Fruit fly (Drosophila melanogaster) whole organism, embryonic: Measurements from ENCODE around the gene CG8097.
A peak's percentile ranks its signal among the peaks of the same experiment; 100 is the strongest.

Experiments
- Atf3 ChIP-seq: fragments of 200-800 bp; sonication (Bioruptor generic); optimal IDR thresholded peaks from 3 replicates; lab custom pipeline; 2016; ENCODE audit warnings: missing biosample characterization, missing genetic modification characterization
- Bdp1 ChIP-seq: fragments of 200-800 bp; sonication (Bioruptor generic); optimal IDR thresholded peaks from 3 replicates; lab custom pipeline; 2016; ENCODE audit warnings: missing biosample characterization, missing genetic modification characterization
- CG10147 ChIP-seq: fragments of 200-800 bp; sonication (Bioruptor generic); optimal IDR thresholded peaks from 2 replicates; lab custom pipeline; 2019; ENCODE audit warnings: missing biosample characterization, mild to moderate bottlenecking, missing genetic modification characterization, moderate library complexity
- CG11093 ChIP-seq: fragments of 200-800 bp; sonication (Bioruptor generic); IDR thresholded peaks from 3 replicates; pipeline ENCODE4 v1.3.6; 2022; ENCODE audit warnings: missing biosample characterization, missing genetic modification characterization
- CG12219 ChIP-seq: fragments of 200-800 bp; sonication (Bioruptor generic); optimal IDR thresholded peaks from 3 replicates; lab custom pipeline; 2018; ENCODE audit warnings: missing biosample characterization, mild to moderate bottlenecking, missing genetic modification characterization
- CG13287 ChIP-seq: fragments of 200-800 bp; sonication (Bioruptor generic); IDR thresholded peaks from 2 replicates; pipeline ENCODE4 v1.3.6; 2022; ENCODE audit warnings: missing biosample characterization, missing genetic modification characterization; ENCODE audit not compliant: partially characterized antibody
- CG17361 ChIP-seq: fragments of 200-800 bp; sonication (Bioruptor generic); IDR thresholded peaks from 3 replicates; pipeline ENCODE4 v1.3.6; 2022; ENCODE audit warnings: missing biosample characterization, missing genetic modification characterization
- CG18764 ChIP-seq: fragments of 200-800 bp; sonication (Bioruptor generic); optimal IDR thresholded peaks from 3 replicates; lab custom pipeline; 2016; ENCODE audit warnings: missing biosample characterization, missing genetic modification characterization
- CG4730 ChIP-seq: fragments of 200-800 bp; sonication (Bioruptor generic); IDR thresholded peaks from 2 replicates; pipeline ENCODE4 v1.3.6; 2022; ENCODE audit warnings: missing biosample characterization, missing genetic modification characterization
- CG4854 ChIP-seq: fragments of 200-800 bp; sonication (Bioruptor generic); optimal IDR thresholded peaks from 2 replicates; lab custom pipeline; 2016; ENCODE audit warnings: missing biosample characterization, missing genetic modification characterization, inconsistent platforms
- CG5180 ChIP-seq: fragments of 200-800 bp; sonication (Bioruptor generic); optimal IDR thresholded peaks from 3 replicates; lab custom pipeline; 2017; ENCODE audit warnings: missing biosample characterization, missing genetic modification characterization, mild to moderate bottlenecking, moderate library complexity, missing genetic modification reagents
- CG5953 ChIP-seq: fragments of 200-800 bp; sonication (Bioruptor generic); IDR thresholded peaks from 2 replicates; pipeline ENCODE4 v1.3.6; 2022; ENCODE audit warnings: missing biosample characterization, missing genetic modification characterization
- CG6254 ChIP-seq: fragments of 200-800 bp; sonication (Bioruptor generic); optimal IDR thresholded peaks from 3 replicates; lab custom pipeline; 2017; ENCODE audit warnings: mild to moderate bottlenecking, missing biosample characterization, missing genetic modification reagents, missing genetic modification characterization
- CG6683 ChIP-seq: fragments of 200-800 bp; sonication (Bioruptor generic); optimal IDR thresholded peaks from 2 replicates; lab custom pipeline; 2017; ENCODE audit warnings: missing biosample characterization, mild to moderate bottlenecking, missing genetic modification characterization, missing genetic modification reagents
- CG9727 ChIP-seq: fragments of 200-800 bp; sonication (Bioruptor generic); optimal IDR thresholded peaks from 3 replicates; lab custom pipeline; 2017; ENCODE audit warnings: missing biosample characterization, mild to moderate bottlenecking, missing genetic modification characterization
- Fer1 ChIP-seq: fragments of 200-800 bp; sonication (Bioruptor generic); optimal IDR thresholded peaks from 2 replicates; lab custom pipeline; 2017; ENCODE audit warnings: missing biosample characterization, mild to moderate bottlenecking, missing genetic modification characterization
- Gsc ChIP-seq: fragments of 200-800 bp; sonication (Bioruptor generic); IDR thresholded peaks from 2 replicates; pipeline ENCODE4 v1.3.6; 2022; ENCODE audit warnings: missing biosample characterization, missing genetic modification characterization
- Hey ChIP-seq: fragments of 200-800 bp; sonication (Bioruptor generic); optimal IDR thresholded peaks from 3 replicates; lab custom pipeline; 2018; ENCODE audit warnings: missing biosample characterization, mild to moderate bottlenecking, missing genetic modification characterization
- MESR4 ChIP-seq: fragments of 200-800 bp; sonication (Bioruptor generic); optimal IDR thresholded peaks from 2 replicates; lab custom pipeline; 2018; ENCODE audit warnings: missing biosample characterization, mild to moderate bottlenecking, missing genetic modification characterization, moderate library complexity
- NfI ChIP-seq: fragments of 200-800 bp; sonication (Bioruptor generic); optimal IDR thresholded peaks from 3 replicates; lab custom pipeline; 2018; ENCODE audit warnings: missing biosample characterization, mild to moderate bottlenecking, missing genetic modification characterization, moderate library complexity
- Optix ChIP-seq: fragments of 200-800 bp; sonication (Bioruptor generic); IDR thresholded peaks from 3 replicates; pipeline ENCODE4 v1.3.6; 2022; ENCODE audit warnings: missing biosample characterization, missing genetic modification characterization
- Poxn ChIP-seq: fragments of 200-800 bp; sonication (Bioruptor generic); IDR thresholded peaks from 2 replicates; pipeline ENCODE4 v1.3.6; 2022; ENCODE audit warnings: missing biosample characterization, missing genetic modification characterization
- Ravus ChIP-seq: fragments of 200-800 bp; sonication (Bioruptor generic); IDR thresholded peaks from 2 replicates; pipeline ENCODE4 v1.3.6; 2022; ENCODE audit warnings: missing biosample characterization, missing genetic modification characterization
- Sry-β ChIP-seq: fragments of 200-800 bp; sonication (Bioruptor generic); optimal IDR thresholded peaks from 2 replicates; lab custom pipeline; 2018; ENCODE audit warnings: missing biosample characterization, mild to moderate bottlenecking, missing genetic modification characterization, moderate library complexity
- Tbp ChIP-seq: fragments of >200 bp; optimal IDR thresholded peaks from 2 replicates; lab custom pipeline; 2018; ENCODE audit warnings: missing biosample characterization, missing genetic modification characterization
- Xrp1 ChIP-seq: fragments of 200-800 bp; sonication (Bioruptor generic); IDR thresholded peaks from 2 replicates; pipeline ENCODE4 v1.3.6; 2022; ENCODE audit warnings: missing biosample characterization, missing genetic modification characterization
- al ChIP-seq: fragments of 200-800 bp; sonication (Bioruptor generic); IDR thresholded peaks from 2 replicates; pipeline ENCODE4 v1.3.6; 2022; ENCODE audit warnings: missing biosample characterization, missing genetic modification characterization
- cg ChIP-seq: fragments of 200-800 bp; sonication (Bioruptor generic); optimal IDR thresholded peaks from 3 replicates; lab custom pipeline; 2019; ENCODE audit warnings: missing biosample characterization, mild to moderate bottlenecking, missing genetic modification characterization, moderate library complexity
- chif ChIP-seq, 2 experiments: fragments of 200-800 bp; sonication (Bioruptor generic); optimal IDR thresholded peaks; 3 replicates each; lab custom pipeline; 2016; ENCODE audit warnings: missing biosample characterization in 2 of 2, missing genetic modification characterization in 2 of 2
- chinmo ChIP-seq: fragments of 200-800 bp; sonication (Bioruptor generic); IDR thresholded peaks from 4 replicates; pipeline ENCODE4 v1.3.6; 2022; ENCODE audit warnings: missing biosample characterization, missing genetic modification characterization; ENCODE audit not compliant: partially characterized antibody
- da ChIP-seq: fragments of 200-800 bp; sonication (Bioruptor generic); optimal IDR thresholded peaks from 2 replicates; lab custom pipeline; 2016; ENCODE audit warnings: missing biosample characterization, missing genetic modification characterization
- dysf ChIP-seq: fragments of 200-800 bp; sonication (Bioruptor generic); IDR thresholded peaks from 3 replicates; pipeline ENCODE4 v1.3.6; 2022; ENCODE audit warnings: missing biosample characterization, missing genetic modification characterization
- emc ChIP-seq: fragments of 200-800 bp; sonication (Bioruptor generic); optimal IDR thresholded peaks from 2 replicates; lab custom pipeline; 2016; ENCODE audit warnings: missing biosample characterization, missing genetic modification characterization
- eyg ChIP-seq: fragments of 200-800 bp; sonication (Bioruptor generic); optimal IDR thresholded peaks from 3 replicates; lab custom pipeline; 2016; ENCODE audit warnings: missing biosample characterization, missing genetic modification characterization
- fd102C ChIP-seq: fragments of 200-800 bp; sonication (Bioruptor generic); optimal IDR thresholded peaks from 2 replicates; lab custom pipeline; 2018; ENCODE audit warnings: missing biosample characterization, mild to moderate bottlenecking, missing genetic modification characterization, moderate library complexity
- fu2 ChIP-seq: fragments of 200-800 bp; sonication (Bioruptor generic); optimal IDR thresholded peaks from 2 replicates; lab custom pipeline; 2016; ENCODE audit warnings: missing biosample characterization, missing genetic modification characterization
- gce ChIP-seq: fragments of 200-800 bp; sonication (Bioruptor generic); IDR thresholded peaks from 3 replicates; pipeline ENCODE4 v1.3.6; 2022; ENCODE audit warnings: missing biosample characterization, missing genetic modification characterization
- gsb-n ChIP-seq: fragments of 200-800 bp; sonication (Bioruptor generic); optimal IDR thresholded peaks from 3 replicates; lab custom pipeline; 2018; ENCODE audit warnings: missing biosample characterization, mild to moderate bottlenecking, missing genetic modification characterization
- her ChIP-seq: fragments of 200-800 bp; sonication (Bioruptor generic); optimal IDR thresholded peaks from 2 replicates; lab custom pipeline; 2016; ENCODE audit warnings: missing biosample characterization, missing genetic modification characterization
- jigr1 ChIP-seq: fragments of 200-800 bp; sonication (Bioruptor generic); IDR thresholded peaks from 3 replicates; pipeline ENCODE4 v1.3.6; 2022; ENCODE audit warnings: missing biosample characterization, missing genetic modification characterization
- lab ChIP-seq: fragments of 200-800 bp; sonication (Bioruptor generic); optimal IDR thresholded peaks from 3 replicates; lab custom pipeline; 2017; ENCODE audit warnings: missing biosample characterization, missing genetic modification characterization, mild to moderate bottlenecking, moderate library complexity, missing genetic modification reagents
- lmd ChIP-seq: fragments of 200-800 bp; sonication (Bioruptor generic); IDR thresholded peaks from 2 replicates; pipeline ENCODE4 v1.3.6; 2022; ENCODE audit warnings: missing biosample characterization, missing genetic modification characterization
- org-1 ChIP-seq: fragments of 200-800 bp; sonication (Bioruptor generic); optimal IDR thresholded peaks from 2 replicates; lab custom pipeline; 2017; ENCODE audit warnings: missing biosample characterization, missing genetic modification characterization
- p53 ChIP-seq: fragments of 200-800 bp; sonication (Bioruptor generic); optimal IDR thresholded peaks from 2 replicates; lab custom pipeline; 2016; ENCODE audit warnings: missing biosample characterization, missing genetic modification characterization
- rib ChIP-seq: fragments of 200-800 bp; sonication (Bioruptor generic); IDR thresholded peaks from 2 replicates; pipeline ENCODE4 v1.3.6; 2022; ENCODE audit warnings: missing biosample characterization, missing genetic modification characterization
- scrt ChIP-seq: fragments of 200-800 bp; sonication (Bioruptor generic); optimal IDR thresholded peaks from 2 replicates; lab custom pipeline; 2018; ENCODE audit warnings: missing biosample characterization, mild to moderate bottlenecking, missing genetic modification characterization, moderate library complexity
- sd ChIP-seq: fragments of 200-800 bp; sonication (Bioruptor generic); optimal IDR thresholded peaks from 3 replicates; lab custom pipeline; 2018; ENCODE audit warnings: missing biosample characterization, mild to moderate bottlenecking, missing genetic modification characterization, moderate library complexity
- slp2 ChIP-seq: fragments of 200-800 bp; sonication (Bioruptor generic); optimal IDR thresholded peaks from 2 replicates; lab custom pipeline; 2016; ENCODE audit warnings: missing biosample characterization, missing genetic modification characterization
- sqz ChIP-seq: fragments of 200-800 bp; sonication (Bioruptor generic); optimal IDR thresholded peaks from 3 replicates; lab custom pipeline; 2018; ENCODE audit warnings: missing biosample characterization, mild to moderate bottlenecking, missing genetic modification characterization
- tll ChIP-seq, 2 experiments: fragments of 200-800 bp in 1 of 2; fragments of >200 bp in 1 of 2; sonication (Bioruptor generic) in 1 of 2; optimal IDR thresholded peaks; 2 replicates each; lab custom pipeline; 2017 to 2019; ENCODE audit warnings: missing biosample characterization in 2 of 2, missing genetic modification characterization in 2 of 2, mild to moderate bottlenecking in 1 of 2, moderate library complexity in 1 of 2
- tna ChIP-seq: fragments of 200-800 bp; sonication (Bioruptor generic); IDR thresholded peaks from 2 replicates; pipeline ENCODE4 v1.3.6; 2022; ENCODE audit warnings: missing biosample characterization, missing genetic modification characterization; ENCODE audit not compliant: partially characterized antibody
- twi ChIP-seq: fragments of 200-800 bp; optimal IDR thresholded peaks from 2 replicates; lab custom pipeline; 2019; ENCODE audit warnings: missing biosample characterization, mild to moderate bottlenecking, missing genetic modification characterization, moderate library complexity

Gene CG8097

dm6 chrX:15582853-15583252 lies at the start of gene CG8097, which contains the start of gene CG9215 (continued):
- TF ChIP-seq emc (GFP tag; lab: Kevin White, UChicago): no peak
- TF ChIP-seq CG4854 (GFP tag; lab: Kevin White, UChicago): no peak
- no peak for TF ChIP-seq slp2 (GFP tag; lab: Kevin White, UChicago)
- TF ChIP-seq scrt (GFP tag; lab: Kevin White, UChicago): no peak
- peak; percentile 34; the same call in 1 of the 4 replicates for TF ChIP-seq chinmo (GFP tag; lab: Robert Waterston, UW)
- no peak; the same call in 1 of the 3 replicates for TF ChIP-seq CG17361 (GFP tag; lab: Robert Waterston, UW)
- peak in 1 of 2 experiments; percentile 5 for TF ChIP-seq chif (GFP tag; optimal IDR thresholded peaks at IDR 0.05; lab: Kevin White, UChicago)
- peak; percentile 2 for TF ChIP-seq Sry-β (GFP tag; lab: Kevin White, UChicago)
- TF ChIP-seq CG6254 (GFP tag; lab: Kevin White, UChicago): no peak
- TF ChIP-seq fu2 (GFP tag; lab: Kevin White, UChicago): peak; percentile 36
- no peak for TF ChIP-seq al
- TF ChIP-seq Poxn (GFP tag; lab: Robert Waterston, UW): no peak
- TF ChIP-seq CG12219 (GFP tag; lab: Kevin White, UChicago): no peak
- no peak for TF ChIP-seq CG5180 (GFP tag; lab: Kevin White, UChicago)
- no peak for TF ChIP-seq tll (GFP tag; optimal IDR thresholded peaks at IDR 0.05; lab: Kevin White, UChicago)
- TF ChIP-seq Bdp1 (GFP tag; lab: Kevin White, UChicago): no peak
- TF ChIP-seq gsb-n: no peak
- peak; percentile 1 for TF ChIP-seq MESR4
- TF ChIP-seq org-1 (GFP tag; lab: Kevin White, UChicago): no peak
- no peak for TF ChIP-seq twi
- TF ChIP-seq Tbp (GFP tag; lab: Kevin White, UChicago): no peak
- peak; percentile 21; the same call in 1 of the 2 replicates for TF ChIP-seq Xrp1 (GFP tag; lab: Robert Waterston, UW)
- no peak for TF ChIP-seq eyg (GFP tag; lab: Kevin White, UChicago)
- TF ChIP-seq Fer1: peak; percentile 27
- TF ChIP-seq CG13287 (GFP tag; lab: Robert Waterston, UW): peak; percentile 96
- no peak for TF ChIP-seq Ravus (GFP tag; lab: Robert Waterston, UW)
- no peak for TF ChIP-seq jigr1
- TF ChIP-seq CG11093 (GFP tag; lab: Robert Waterston, UW): no peak
- TF ChIP-seq rib: no peak
- peak; percentile 22; the same call in 1 of the 2 replicates for TF ChIP-seq lmd (GFP tag; lab: Robert Waterston, UW)
- TF ChIP-seq NfI (GFP tag; lab: Kevin White, UChicago): no peak
- TF ChIP-seq da (GFP tag; lab: Kevin White, UChicago): no peak
- TF ChIP-seq p53: no peak
- TF ChIP-seq CG4730 (GFP tag; lab: Robert Waterston, UW): no peak
- TF ChIP-seq CG10147: peak; percentile 37
- no peak for TF ChIP-seq her
- no peak for TF ChIP-seq Optix (GFP tag; lab: Robert Waterston, UW)
- no peak for TF ChIP-seq dysf (GFP tag; lab: Robert Waterston, UW)
- no peak for TF ChIP-seq CG6683 (GFP tag; lab: Kevin White, UChicago)
- no peak for TF ChIP-seq fd102C (GFP tag; lab: Kevin White, UChicago)
- TF ChIP-seq Hey (tag; lab: Kevin White, UChicago): no peak
- TF ChIP-seq cg (GFP tag; lab: Kevin White, UChicago): no peak
- TF ChIP-seq Gsc: no peak
- no peak for TF ChIP-seq CG5953
- no peak for TF ChIP-seq gce (GFP tag; lab: Robert Waterston, UW)
- TF ChIP-seq sqz (GFP tag; lab: Kevin White, UChicago): no peak
- no peak for TF ChIP-seq sd (tag; lab: Kevin White, UChicago)
- TF ChIP-seq CG9727 (GFP tag; lab: Kevin White, UChicago): peak; percentile 36
- no peak for TF ChIP-seq lab (GFP tag; lab: Kevin White, UChicago)
- TF ChIP-seq tna: peak; percentile 82
- no peak for TF ChIP-seq CG18764
- no peak for TF ChIP-seq Atf3 (GFP tag; lab: Kevin White, UChicago)
